Fruit fly (Drosophila melanogaster): ENCODE data around the gene CG5863.

DNA sequence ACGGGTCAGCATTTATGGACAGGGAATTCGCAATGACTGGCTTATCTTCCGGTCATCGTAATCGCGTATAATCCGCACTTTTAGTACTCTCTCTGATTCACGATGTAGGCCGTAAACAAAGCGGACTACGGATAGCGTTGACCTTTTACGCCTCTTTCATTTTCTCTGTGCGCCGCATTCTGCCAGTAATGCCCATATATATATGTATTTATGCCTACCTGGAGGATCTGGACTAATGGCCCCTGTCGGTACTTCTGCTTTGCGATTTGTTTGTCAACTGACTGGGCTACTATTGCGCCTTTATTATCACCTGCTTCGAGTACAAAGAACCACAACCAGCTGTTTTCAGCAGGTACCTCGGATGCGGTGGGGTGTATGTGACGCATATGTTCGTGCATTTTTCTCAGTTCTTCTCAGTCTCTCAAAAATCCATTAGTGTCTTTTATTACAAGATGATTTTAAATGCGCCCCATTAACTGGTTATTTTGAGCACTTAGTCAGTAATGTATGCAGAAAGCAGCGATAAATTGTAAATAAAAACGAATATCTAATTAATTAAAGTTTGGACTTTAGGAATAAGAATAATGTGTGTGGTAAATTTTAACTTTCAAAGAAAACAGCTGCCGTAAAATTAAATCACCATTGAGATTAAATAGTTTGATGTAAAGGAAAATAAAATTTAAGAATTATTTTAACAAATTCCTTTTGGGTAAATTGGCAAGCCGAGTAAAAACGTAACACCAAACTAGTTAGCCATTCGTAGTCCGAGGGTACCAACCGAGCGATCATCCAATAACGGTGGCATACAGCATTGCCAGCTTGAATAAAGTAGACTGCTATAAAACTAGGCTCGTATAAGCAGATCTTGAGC, 16.4 kb upstream of the CG5863 start, which contains the start of gene CREG:
- TF ChIP-seq CG8478 (optimal IDR thresholded peaks at IDR 0.05) = no peak
- no peak for TF ChIP-seq CTCF (optimal IDR thresholded peaks at IDR 0.05)

Data from S2 (cell line).